Fruit fly (Drosophila melanogaster): ENCODE data around the gene CG43678.

dm6 chr3L:15061605-15062004 lies 12.3 kb upstream of the CG43678 start, which contains the start of gene CG13460:
- TF ChIP-seq ovo (GFP tag; optimal IDR thresholded peaks at IDR 0.05) (no peak), CG7101 (tag; optimal IDR thresholded peaks at IDR 0.05) (no peak), cnc (optimal IDR thresholded peaks at IDR 0.05) (no peak)

Data from whole organism, adult.